Fruit fly (Drosophila melanogaster) whole organism: ENCODE measurements around the gene Uch.

ENCODE experiments used
- Dll ChIP-seq: fragments of >200 bp; optimal IDR thresholded peaks from 2 replicates; lab custom pipeline; 2017
- pan ChIP-seq: fragments of >200 bp; optimal IDR thresholded peaks from 2 replicates; lab custom pipeline; 2017
- psq ChIP-seq: fragments of >200 bp; optimal IDR thresholded peaks from 2 replicates; lab custom pipeline; 2017
- usp ChIP-seq: fragments of >200 bp; optimal IDR thresholded peaks from 2 replicates; lab custom pipeline; 2017; ENCODE audit warnings: missing biosample characterization, missing genetic modification characterization, mixed read lengths

- TF ChIP-seq usp (GFP tag; lab: Kevin White, UChicago) = no peak
- no peak for TF ChIP-seq Dll (lab: Kevin White, UChicago)
- TF ChIP-seq psq (lab: Kevin White, UChicago) = no peak
- no peak for TF ChIP-seq pan
Observed at dm6 chr2L:2195328-2195727, 18.7 kb downstream of the Uch start.
